Fruit fly (Drosophila melanogaster) whole organism, embryonic: Measurements from ENCODE around the gene Zwilch.
A peak's percentile ranks its signal among the peaks of the same experiment; 100 is the strongest.

ENCODE experiments used
- ATbp ChIP-seq: fragments of 200-800 bp; sonication (Bioruptor generic); optimal IDR thresholded peaks from 2 replicates; lab custom pipeline; 2017; ENCODE audit warnings: missing biosample characterization, mild to moderate bottlenecking, missing genetic modification characterization, missing genetic modification reagents
- CG10209 ChIP-seq: fragments of 200-800 bp; sonication (Bioruptor generic); optimal IDR thresholded peaks from 3 replicates; lab custom pipeline; 2017; ENCODE audit warnings: missing biosample characterization, mild to moderate bottlenecking, missing genetic modification characterization, missing genetic modification reagents
- CG10274 ChIP-seq: fragments of 200-800 bp; sonication (Bioruptor generic); optimal IDR thresholded peaks from 3 replicates; lab custom pipeline; 2017; ENCODE audit warnings: missing biosample characterization, mild to moderate bottlenecking, missing genetic modification characterization
- CG12071 ChIP-seq: fragments of 200-800 bp; sonication (Bioruptor generic); optimal IDR thresholded peaks from 3 replicates; lab custom pipeline; 2018; ENCODE audit warnings: missing biosample characterization, mild to moderate bottlenecking, missing genetic modification characterization
- CG12659 ChIP-seq: fragments of 200-800 bp; sonication (Bioruptor generic); optimal IDR thresholded peaks from 3 replicates; lab custom pipeline; 2017; ENCODE audit warnings: mild to moderate bottlenecking, missing biosample characterization, missing genetic modification reagents, missing genetic modification characterization
- CG14014 ChIP-seq: fragments of 200-800 bp; sonication (Bioruptor generic); IDR thresholded peaks from 2 replicates; pipeline ENCODE4 v1.3.6; 2022; ENCODE audit warnings: missing biosample characterization, missing genetic modification characterization
- CG1602 ChIP-seq: fragments of 200-800 bp; sonication (Bioruptor generic); optimal IDR thresholded peaks from 3 replicates; lab custom pipeline; 2016; ENCODE audit warnings: missing biosample characterization, missing genetic modification characterization
- CG18764 ChIP-seq: fragments of 200-800 bp; sonication (Bioruptor generic); optimal IDR thresholded peaks from 3 replicates; lab custom pipeline; 2016; ENCODE audit warnings: missing biosample characterization, missing genetic modification characterization
- CG30403 ChIP-seq: fragments of 200-800 bp; sonication (Bioruptor generic); optimal IDR thresholded peaks from 3 replicates; lab custom pipeline; 2016; ENCODE audit warnings: missing biosample characterization, missing genetic modification characterization
- CG31224 ChIP-seq: fragments of 200-800 bp; sonication (Bioruptor generic); IDR thresholded peaks from 2 replicates; pipeline ENCODE4 v1.3.6; 2022; ENCODE audit warnings: missing biosample characterization, missing genetic modification characterization
- CG31441 ChIP-seq: fragments of 200-800 bp; sonication (Bioruptor generic); IDR thresholded peaks from 2 replicates; pipeline ENCODE4 v1.3.6; 2022; ENCODE audit warnings: missing biosample characterization, missing genetic modification characterization
- CG3281 ChIP-seq: fragments of 200-800 bp; sonication (Bioruptor generic); optimal IDR thresholded peaks from 3 replicates; lab custom pipeline; 2017; ENCODE audit warnings: missing biosample characterization, mild to moderate bottlenecking, missing genetic modification characterization
- CG3847 ChIP-seq: fragments of 200-800 bp; sonication (Bioruptor generic); IDR thresholded peaks from 2 replicates; pipeline ENCODE4 v1.3.6; 2022; ENCODE audit warnings: missing biosample characterization, missing genetic modification characterization
- CG5245 ChIP-seq: fragments of 200-800 bp; sonication (Bioruptor generic); optimal IDR thresholded peaks from 3 replicates; lab custom pipeline; 2016; ENCODE audit warnings: missing biosample characterization, missing genetic modification characterization
- CG5953 ChIP-seq: fragments of 200-800 bp; sonication (Bioruptor generic); IDR thresholded peaks from 2 replicates; pipeline ENCODE4 v1.3.6; 2022; ENCODE audit warnings: missing biosample characterization, missing genetic modification characterization
- CG6654 ChIP-seq: fragments of 200-800 bp; sonication (Bioruptor generic); optimal IDR thresholded peaks from 2 replicates; lab custom pipeline; 2017; ENCODE audit warnings: missing biosample characterization, mild to moderate bottlenecking, missing genetic modification characterization
- CG6765 ChIP-seq: fragments of 200-800 bp; sonication (Bioruptor generic); optimal IDR thresholded peaks from 3 replicates; lab custom pipeline; 2017; ENCODE audit warnings: missing biosample characterization, mild to moderate bottlenecking, missing genetic modification characterization
- CG7372 ChIP-seq: fragments of 200-800 bp; sonication (Bioruptor generic); IDR thresholded peaks from 2 replicates; pipeline ENCODE4 v1.3.6; 2022; ENCODE audit warnings: missing biosample characterization, missing genetic modification characterization
- CG7839 ChIP-seq: fragments of 200-800 bp; sonication (Bioruptor generic); optimal IDR thresholded peaks from 3 replicates; lab custom pipeline; 2018; ENCODE audit warnings: missing biosample characterization, mild to moderate bottlenecking, missing genetic modification characterization, moderate library complexity
- CG8765 ChIP-seq: fragments of 200-800 bp; sonication (Bioruptor generic); IDR thresholded peaks from 2 replicates; pipeline ENCODE4 v1.3.6; 2022; ENCODE audit warnings: missing biosample characterization, missing genetic modification characterization
- Dek ChIP-seq: fragments of 200-800 bp; sonication (Bioruptor generic); optimal IDR thresholded peaks from 3 replicates; lab custom pipeline; 2019; ENCODE audit warnings: missing biosample characterization, mild to moderate bottlenecking, missing genetic modification characterization, moderate library complexity
- E2f2 ChIP-seq: fragments of 200-800 bp; sonication (Bioruptor generic); IDR thresholded peaks from 2 replicates; pipeline ENCODE4 v1.3.6; 2022; ENCODE audit warnings: missing biosample characterization, missing genetic modification characterization
- HmgZ ChIP-seq: fragments of 200-800 bp; sonication (Bioruptor generic); optimal IDR thresholded peaks from 2 replicates; lab custom pipeline; 2018; ENCODE audit warnings: missing biosample characterization, mild to moderate bottlenecking, missing genetic modification characterization
- Lim3 ChIP-seq: fragments of 200-800 bp; sonication (Bioruptor generic); IDR thresholded peaks from 2 replicates; pipeline ENCODE4 v1.3.6; 2022; ENCODE audit warnings: missing biosample characterization, missing genetic modification characterization
- Nf-YB ChIP-seq: fragments of 200-800 bp; sonication (Bioruptor generic); optimal IDR thresholded peaks from 3 replicates; lab custom pipeline; 2019; ENCODE audit warnings: missing biosample characterization, mild to moderate bottlenecking, missing genetic modification characterization, moderate library complexity
- NfI ChIP-seq: fragments of 200-800 bp; sonication (Bioruptor generic); optimal IDR thresholded peaks from 3 replicates; lab custom pipeline; 2018; ENCODE audit warnings: missing biosample characterization, mild to moderate bottlenecking, missing genetic modification characterization, moderate library complexity
- Opbp ChIP-seq: fragments of 200-800 bp; sonication (Bioruptor generic); IDR thresholded peaks from 3 replicates; pipeline ENCODE4 v1.3.6; 2022; ENCODE audit warnings: missing biosample characterization, missing genetic modification characterization; ENCODE audit not compliant: partially characterized antibody
- Sox102F ChIP-seq: fragments of 200-800 bp; sonication (Bioruptor generic); optimal IDR thresholded peaks from 2 replicates; lab custom pipeline; 2018; ENCODE audit warnings: missing biosample characterization, mild to moderate bottlenecking, missing genetic modification characterization, moderate library complexity
- Usf ChIP-seq: fragments of 200-800 bp; sonication (Bioruptor generic); optimal IDR thresholded peaks from 2 replicates; lab custom pipeline; 2017; ENCODE audit warnings: missing genotype, missing biosample characterization, missing genetic modification characterization
- abd-A ChIP-seq: fragments of 200-800 bp; sonication (Bioruptor generic); optimal IDR thresholded peaks from 3 replicates; lab custom pipeline; 2019; ENCODE audit warnings: missing biosample characterization, mild to moderate bottlenecking, missing genetic modification characterization, moderate library complexity
- bbx ChIP-seq: fragments of 200-800 bp; sonication (Bioruptor generic); IDR thresholded peaks from 2 replicates; pipeline ENCODE4 v1.3.6; 2022; ENCODE audit warnings: missing biosample characterization, missing genetic modification characterization; ENCODE audit not compliant: partially characterized antibody
- br ChIP-seq: fragments of >200 bp; optimal IDR thresholded peaks from 2 replicates; lab custom pipeline; 2017
- bsh ChIP-seq, 2 experiments: fragments of 200-800 bp; sonication (Bioruptor generic); optimal IDR thresholded peaks; 2 replicates each; lab custom pipeline; 2017 to 2018; ENCODE audit warnings: mild to moderate bottlenecking in 2 of 2, missing biosample characterization in 2 of 2, missing genetic modification characterization in 2 of 2, moderate library complexity in 1 of 2
- crc ChIP-seq: fragments of 200-800 bp; sonication (Bioruptor generic); optimal IDR thresholded peaks from 2 replicates; lab custom pipeline; 2016; ENCODE audit warnings: missing biosample characterization, missing genetic modification characterization
- croc ChIP-seq: fragments of 200-800 bp; sonication (Bioruptor generic); conservative IDR thresholded peaks from 3 replicates; pipeline ENCODE4 v1.3.6; 2022; ENCODE audit warnings: missing biosample characterization, missing genetic modification characterization
- da ChIP-seq: fragments of 200-800 bp; sonication (Bioruptor generic); optimal IDR thresholded peaks from 2 replicates; lab custom pipeline; 2016; ENCODE audit warnings: missing biosample characterization, missing genetic modification characterization
- gce ChIP-seq: fragments of 200-800 bp; sonication (Bioruptor generic); IDR thresholded peaks from 3 replicates; pipeline ENCODE4 v1.3.6; 2022; ENCODE audit warnings: missing biosample characterization, missing genetic modification characterization
- gro ChIP-seq: fragments of 200-800 bp; sonication (Bioruptor generic); optimal IDR thresholded peaks from 2 replicates; lab custom pipeline; 2016; ENCODE audit warnings: missing biosample characterization, missing genetic modification characterization
- h ChIP-seq: fragments of >200 bp; optimal IDR thresholded peaks from 2 replicates; lab custom pipeline; 2017
- ind ChIP-seq: fragments of 200-800 bp; sonication (Bioruptor generic); optimal IDR thresholded peaks from 3 replicates; lab custom pipeline; 2016; ENCODE audit warnings: missing biosample characterization, missing genetic modification characterization
- lilli ChIP-seq: fragments of 200-800 bp; sonication (Bioruptor generic); optimal IDR thresholded peaks from 3 replicates; lab custom pipeline; 2016; ENCODE audit warnings: missing biosample characterization, missing genetic modification characterization
- lola ChIP-seq, 3 experiments: fragments of >200 bp in 2 of 3; fragments of 200-800 bp in 1 of 3; sonication (Bioruptor generic) in 1 of 3; optimal IDR thresholded peaks; 2 replicates each; lab custom pipeline; 2017 to 2019; ENCODE audit warnings: missing biosample characterization in 3 of 3, missing genetic modification characterization in 3 of 3, mild to moderate bottlenecking in 1 of 3, moderate library complexity in 1 of 3
- mam ChIP-seq: fragments of 200-800 bp; sonication (Bioruptor generic); optimal IDR thresholded peaks from 3 replicates; lab custom pipeline; 2016; ENCODE audit warnings: missing biosample characterization, missing genetic modification characterization
- nerfin-2 ChIP-seq: fragments of 200-800 bp; sonication (Bioruptor generic); IDR thresholded peaks from 2 replicates; pipeline ENCODE4 v1.3.6; 2022; ENCODE audit warnings: missing biosample characterization, missing genetic modification characterization; ENCODE audit not compliant: partially characterized antibody
- pb ChIP-seq: fragments of 200-800 bp; sonication (Bioruptor generic); optimal IDR thresholded peaks from 3 replicates; lab custom pipeline; 2016; ENCODE audit warnings: missing biosample characterization, missing genetic modification characterization
- shn ChIP-seq: fragments of 200-800 bp; sonication (Bioruptor generic); optimal IDR thresholded peaks from 3 replicates; lab custom pipeline; 2016; ENCODE audit warnings: missing biosample characterization, missing genetic modification characterization
- slou ChIP-seq: fragments of 200-800 bp; sonication (Bioruptor generic); optimal IDR thresholded peaks from 3 replicates; lab custom pipeline; 2016; ENCODE audit warnings: missing biosample characterization, missing genetic modification characterization
- tll ChIP-seq, 2 experiments: fragments of 200-800 bp in 1 of 2; fragments of >200 bp in 1 of 2; sonication (Bioruptor generic) in 1 of 2; optimal IDR thresholded peaks; 2 replicates each; lab custom pipeline; 2017 to 2019; ENCODE audit warnings: missing biosample characterization in 2 of 2, missing genetic modification characterization in 2 of 2, mild to moderate bottlenecking in 1 of 2, moderate library complexity in 1 of 2
- tna ChIP-seq: fragments of 200-800 bp; sonication (Bioruptor generic); IDR thresholded peaks from 2 replicates; pipeline ENCODE4 v1.3.6; 2022; ENCODE audit warnings: missing biosample characterization, missing genetic modification characterization; ENCODE audit not compliant: partially characterized antibody
- trem ChIP-seq: fragments of 200-800 bp; optimal IDR thresholded peaks from 3 replicates; lab custom pipeline; 2019; ENCODE audit warnings: missing biosample characterization, mild to moderate bottlenecking, missing genetic modification characterization, moderate library complexity
- ttk ChIP-seq: fragments of 200-800 bp; sonication (Bioruptor generic); IDR thresholded peaks from 2 replicates; pipeline ENCODE4 v2.1.2; 2022; ENCODE audit warnings: missing biosample characterization, missing genetic modification characterization
- zen ChIP-seq: fragments of 200-800 bp; sonication (Bioruptor generic); optimal IDR thresholded peaks from 3 replicates; lab custom pipeline; 2018; ENCODE audit warnings: missing biosample characterization, mild to moderate bottlenecking, missing genetic modification characterization, moderate library complexity

The Zwilch gene

dm6 chr3R:31213227-31213626 is at the start of gene Zwilch, which contains the start of gene CG1542 (continued):
- TF ChIP-seq CG12071 (GFP tag; lab: Kevin White, UChicago), result no peak
- no peak for TF ChIP-seq CG8765 (GFP tag; lab: Robert Waterston, UW)
- no peak for TF ChIP-seq CG3847 (GFP tag; lab: Robert Waterston, UW)
- TF ChIP-seq CG6765 (GFP tag; lab: Kevin White, UChicago), result no peak
- TF ChIP-seq ttk, result no peak
- TF ChIP-seq shn (GFP tag; lab: Kevin White, UChicago), result no peak
- TF ChIP-seq CG3281 (GFP tag; lab: Kevin White, UChicago), result no peak
- no peak for TF ChIP-seq zen
- no peak for TF ChIP-seq slou (GFP tag; lab: Kevin White, UChicago)
- no peak for TF ChIP-seq pb (GFP tag; lab: Kevin White, UChicago)
- TF ChIP-seq Usf (GFP tag; lab: Kevin White, UChicago), result no peak
- TF ChIP-seq CG10274 (GFP tag; lab: Kevin White, UChicago), result no peak
- no peak for TF ChIP-seq tll (GFP tag; optimal IDR thresholded peaks at IDR 0.05; lab: Kevin White, UChicago)
- peak; percentile 78 for TF ChIP-seq trem (tag; lab: Kevin White, UChicago)
- TF ChIP-seq lilli (GFP tag; lab: Kevin White, UChicago), result no peak
- no peak for TF ChIP-seq CG1602
- no peak for TF ChIP-seq croc (GFP tag; lab: Robert Waterston, UW)
- TF ChIP-seq bbx (GFP tag; lab: Robert Waterston, UW), result peak; percentile 83
- no peak for TF ChIP-seq mam (GFP tag; lab: Kevin White, UChicago)
- TF ChIP-seq CG7372 (GFP tag; lab: Robert Waterston, UW), result no peak
- no peak for TF ChIP-seq CG18764
- TF ChIP-seq Dek, result no peak
- TF ChIP-seq CG7839 (tag; lab: Kevin White, UChicago), result no peak
- TF ChIP-seq CG31224, result no peak
- TF ChIP-seq Sox102F (GFP tag; lab: Kevin White, UChicago), result no peak
- TF ChIP-seq Nf-YB (GFP tag; lab: Kevin White, UChicago), result no peak
- TF ChIP-seq ind, result no peak
- no peak for TF ChIP-seq gce (GFP tag; lab: Robert Waterston, UW)
- no peak for TF ChIP-seq CG6654 (GFP tag; lab: Kevin White, UChicago)
- TF ChIP-seq da (GFP tag; lab: Kevin White, UChicago), result no peak
- TF ChIP-seq CG5953 (GFP tag; lab: Robert Waterston, UW), result no peak
- no peak for TF ChIP-seq ATbp (GFP tag; lab: Kevin White, UChicago)
- peak; percentile 65 for TF ChIP-seq tna
- no peak for TF ChIP-seq CG14014 (GFP tag; lab: Robert Waterston, UW)
- no peak for TF ChIP-seq CG31441 (GFP tag; lab: Robert Waterston, UW)
- TF ChIP-seq h (lab: Kevin White, UChicago), result no peak
- no peak for TF ChIP-seq NfI
- TF ChIP-seq Lim3 (GFP tag; lab: Robert Waterston, UW), result no peak
- no peak for TF ChIP-seq lola (GFP tag; optimal IDR thresholded peaks at IDR 0.05; lab: Kevin White, UChicago)
- TF ChIP-seq nerfin-2 (GFP tag; lab: Robert Waterston, UW), result peak; percentile 79
- TF ChIP-seq CG5245, result no peak
- no peak for TF ChIP-seq br (lab: Kevin White, UChicago)
- TF ChIP-seq gro (GFP tag; lab: Kevin White, UChicago), result no peak
- no peak for TF ChIP-seq abd-A
- TF ChIP-seq E2f2 (GFP tag; lab: Robert Waterston, UW), result peak; percentile 97
- TF ChIP-seq crc (GFP tag; lab: Kevin White, UChicago), result no peak
- peak; percentile 66 for TF ChIP-seq HmgZ (tag; lab: Kevin White, UChicago)
- peak; percentile 81 for TF ChIP-seq Opbp (GFP tag; lab: Robert Waterston, UW)
- no peak for TF ChIP-seq CG10209
- TF ChIP-seq CG30403, result no peak
- TF ChIP-seq bsh (GFP tag; optimal IDR thresholded peaks at IDR 0.05; lab: Kevin White, UChicago), result no peak
- TF ChIP-seq CG12659 (GFP tag; lab: Kevin White, UChicago), result peak; percentile 62
